Fruit fly (Drosophila melanogaster): ENCODE measurements around the gene CG12817.

CG12817 gene

DNA sequence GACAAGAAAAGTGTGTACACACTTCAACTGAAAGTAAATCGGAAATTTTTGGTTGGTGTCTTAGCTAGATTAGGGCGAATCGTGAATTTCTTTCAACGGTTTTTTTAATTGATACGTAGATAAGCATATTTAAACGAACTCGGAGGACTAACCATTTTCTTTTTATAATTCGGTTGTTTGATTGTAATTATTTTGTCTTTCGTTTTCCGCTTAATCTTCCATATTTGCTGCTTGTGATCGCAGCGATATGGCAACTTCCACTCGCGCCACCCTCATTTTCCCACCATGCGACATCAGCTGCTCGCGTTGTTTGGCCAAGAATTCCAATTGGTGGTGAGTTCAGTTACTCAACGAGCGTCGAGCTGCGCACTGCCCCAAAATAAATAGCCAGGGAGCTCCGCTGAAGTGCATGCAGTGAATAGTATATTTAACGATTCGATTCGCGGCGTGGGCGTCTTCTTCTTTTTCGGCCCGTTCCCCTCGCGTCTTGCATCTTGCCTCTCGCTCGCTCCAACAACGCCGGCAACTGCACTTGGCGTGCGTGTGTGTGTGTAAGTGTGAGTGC is 39.5 kb upstream of the CG12817 start, which contains the start of gene Nuak (continued):
- TF ChIP-seq sob (GFP tag; IDR thresholded peaks at IDR 0.05) (no peak), yki (optimal IDR thresholded peaks at IDR 0.05) (no peak), CG13424 (tag; optimal IDR thresholded peaks at IDR 0.05) (peak; percentile 90), CG8290 (GFP tag; optimal IDR thresholded peaks at IDR 0.05) (peak; percentile 84), CG8290 (tag; optimal IDR thresholded peaks at IDR 0.05) (peak in 1 of 2 experiments; percentile 92), CG31388 (GFP tag; optimal IDR thresholded peaks at IDR 0.05) (peak; percentile 54), Dip3 (GFP tag; optimal IDR thresholded peaks at IDR 0.05) (peak; percentile 95), seq (GFP tag; IDR thresholded peaks at IDR 0.05) (no peak), D (optimal IDR thresholded peaks at IDR 0.05) (no peak), D (GFP tag; optimal IDR thresholded peaks at IDR 0.05) (peak; percentile 39), lilli (GFP tag; optimal IDR thresholded peaks at IDR 0.05) (peak; percentile 97), MBD-R2 (GFP tag; IDR thresholded peaks at IDR 0.05) (no peak), B-H1 (GFP tag; IDR thresholded peaks at IDR 0.05) (no peak), wdn (GFP tag; IDR thresholded peaks at IDR 0.05) (no peak), NC2α (GFP tag; optimal IDR thresholded peaks at IDR 0.05) (peak; percentile 71), luna (GFP tag; optimal IDR thresholded peaks at IDR 0.05) (peak; percentile 95), emc (GFP tag; optimal IDR thresholded peaks at IDR 0.05) (peak; percentile 88), CG8359 (GFP tag; optimal IDR thresholded peaks at IDR 0.05; ENCODE audit: borderline replicate concordance) (no peak), CG10959 (GFP tag; IDR thresholded peaks at IDR 0.05) (no peak), zf30C (GFP tag; optimal IDR thresholded peaks at IDR 0.05) (no peak), Vsx1 (GFP tag; optimal IDR thresholded peaks at IDR 0.05) (peak; percentile 7), CG10209 (GFP tag; optimal IDR thresholded peaks at IDR 0.05) (peak; percentile 84), CG9932 (GFP tag; IDR thresholded peaks at IDR 0.05) (no peak), Hand (GFP tag; optimal IDR thresholded peaks at IDR 0.05) (peak; percentile 17), GATAe (GFP tag; conservative IDR thresholded peaks at IDR 0.05) (no peak), CG32532 (GFP tag; IDR thresholded peaks at IDR 0.05) (no peak), sqz (GFP tag; optimal IDR thresholded peaks at IDR 0.05) (peak; percentile 14), Trl (optimal IDR thresholded peaks at IDR 0.05) (no peak), Trl (GFP tag; optimal IDR thresholded peaks at IDR 0.05) (peak; percentile 94), Bgb (GFP tag; IDR thresholded peaks at IDR 0.05; ENCODE audit: partially characterized antibody) (no peak), abd-A (tag; optimal IDR thresholded peaks at IDR 0.05) (peak; percentile 71), CG34422 (GFP tag; IDR thresholded peaks at IDR 0.05) (no peak), ewg (GFP tag; optimal IDR thresholded peaks at IDR 0.05) (peak; percentile 78), Spps (tag; optimal IDR thresholded peaks at IDR 0.05) (peak; percentile 32), CG1529 (GFP tag; optimal IDR thresholded peaks at IDR 0.05) (peak; percentile 57), CG11247 (GFP tag; IDR thresholded peaks at IDR 0.05) (no peak), sug (tag; optimal IDR thresholded peaks at IDR 0.05) (peak; percentile 90), CG6254 (GFP tag; optimal IDR thresholded peaks at IDR 0.05) (peak; percentile 46), CG17186 (GFP tag; optimal IDR thresholded peaks at IDR 0.05) (peak; percentile 93), ase (GFP tag; IDR thresholded peaks at IDR 0.05) (no peak), CG12744 (GFP tag; optimal IDR thresholded peaks at IDR 0.05) (peak; percentile 88), Fer1 (GFP tag; optimal IDR thresholded peaks at IDR 0.05) (peak; percentile 82), CG7987 (GFP tag; optimal IDR thresholded peaks at IDR 0.05) (peak; percentile 79), HLH4C (GFP tag; IDR thresholded peaks at IDR 0.05; ENCODE audit: partially characterized antibody) (no peak), PHDP (tag; optimal IDR thresholded peaks at IDR 0.05) (peak; percentile 83), CG11456 (GFP tag; IDR thresholded peaks at IDR 0.05) (no peak), Sry-δ (GFP tag; optimal IDR thresholded peaks at IDR 0.05) (peak; percentile 81), CG4854 (GFP tag; optimal IDR thresholded peaks at IDR 0.05) (peak; percentile 63), CG1647 (GFP tag; optimal IDR thresholded peaks at IDR 0.05) (peak; percentile 91), Taf1 (GFP tag; IDR thresholded peaks at IDR 0.05) (no peak), CG1792 (GFP tag; optimal IDR thresholded peaks at IDR 0.05) (peak; percentile 86), Mrtf (GFP tag; IDR thresholded peaks at IDR 0.05) (no peak), Dad (GFP tag; optimal IDR thresholded peaks at IDR 0.05) (peak; percentile 90)
